Worm (Caenorhabditis elegans) whole organism, L1 larva: Measurements from ENCODE around the gene usp-4.
A peak's percentile ranks its signal among the peaks of the same experiment; 100 is the strongest.

ENCODE experiments used
- C16A3.4 ChIP-seq: fragments of 150-350 bp; optimal IDR thresholded peaks from 2 replicates; lab custom pipeline; 2014; ENCODE audit warnings: missing biosample characterization, missing genetic modification characterization
- C34B4.2 ChIP-seq: sonication (generic microtip); optimal IDR thresholded peaks from 2 replicates; lab custom pipeline; 2017; ENCODE audit warnings: mild to moderate bottlenecking, missing genetic modification characterization, missing compliant biosample characterization
- F16B12.6 ChIP-seq: fragments of 150-350 bp; optimal IDR thresholded peaks from 2 replicates; lab custom pipeline; 2014; ENCODE audit warnings: missing biosample characterization, missing genetic modification characterization
- Y116A8C.19 ChIP-seq: sonication (generic microtip); optimal IDR thresholded peaks from 2 replicates; lab custom pipeline; 2016; ENCODE audit warnings: missing compliant biosample characterization, missing genetic modification characterization, borderline replicate concordance
- aly-2 ChIP-seq: fragments of 150-350 bp; optimal IDR thresholded peaks from 2 replicates; lab custom pipeline; 2014; ENCODE audit warnings: missing biosample characterization, missing genetic modification characterization
- ama-1 ChIP-seq: fragments of 150-350 bp; optimal IDR thresholded peaks from 2 replicates; lab custom pipeline; 2014
- ceh-8 ChIP-seq: fragments of 200-800 bp; sonication (Bioruptor generic); optimal IDR thresholded peaks from 2 replicates; lab custom pipeline; 2018; ENCODE audit warnings: mild to moderate bottlenecking, missing genetic modification characterization, moderate library complexity, missing compliant biosample characterization
- ceh-88 ChIP-seq: fragments of 200-800 bp; sonication (Bioruptor generic); IDR thresholded peaks from 2 replicates; pipeline ENCODE4 v1.3.6; 2022; ENCODE audit warnings: missing genetic modification characterization, missing compliant biosample characterization
- ceh-90 ChIP-seq: sonication (generic microtip); optimal IDR thresholded peaks from 2 replicates; lab custom pipeline; 2016; ENCODE audit warnings: missing genetic modification characterization, missing compliant biosample characterization
- ces-1 ChIP-seq: fragments of 150-350 bp; optimal IDR thresholded peaks from 2 replicates; lab custom pipeline; 2014; ENCODE audit warnings: missing biosample characterization, missing genetic modification reagents, missing genetic modification characterization
- dpl-1 ChIP-seq, 3 experiments: fragments of 150-350 bp in 2 of 3; sonication (generic microtip) in 1 of 3; optimal IDR thresholded peaks; 2 replicates each; lab custom pipeline; 2014 to 2017; ENCODE audit warnings: missing biosample characterization in 3 of 3, missing genetic modification characterization in 3 of 3, missing genetic modification reagents in 3 of 3
- efl-1 ChIP-seq, 4 experiments: fragments of 150-350 bp; optimal IDR thresholded peaks in 3 of 4; peaks in 1 of 4; 1 replicate in 1 of 4; 2 replicates in 3 of 4; lab custom pipeline; 2014; ENCODE audit warnings: missing biosample characterization in 2 of 4, missing genetic modification characterization in 2 of 4, missing genetic modification reagents in 2 of 4
- efl-3 ChIP-seq: fragments of 200-800 bp; sonication (Bioruptor generic); optimal IDR thresholded peaks from 2 replicates; lab custom pipeline; 2018; ENCODE audit warnings: mild to moderate bottlenecking, missing genetic modification characterization, missing compliant biosample characterization
- egl-13 ChIP-seq: sonication (generic microtip); optimal IDR thresholded peaks from 2 replicates; lab custom pipeline; 2016; ENCODE audit warnings: missing genotype, missing genetic modification reagents, missing genetic modification characterization, missing compliant biosample characterization
- egl-27 ChIP-seq, 2 experiments: fragments of 150-350 bp in 1 of 2; sonication (generic microtip); optimal IDR thresholded peaks; 3 replicates each; lab custom pipeline; 2017 to 2018; ENCODE audit warnings: missing biosample characterization in 2 of 2, missing genetic modification characterization in 2 of 2, missing genetic modification reagents in 2 of 2
- elt-2 ChIP-seq: sonication (generic microtip); optimal IDR thresholded peaks from 2 replicates; lab custom pipeline; 2016; ENCODE audit warnings: missing genetic modification characterization, mild to moderate bottlenecking, inconsistent platforms, missing compliant biosample characterization, missing genetic modification reagents
- fkh-8 ChIP-seq: sonication (generic microtip); optimal IDR thresholded peaks from 2 replicates; lab custom pipeline; 2016; ENCODE audit warnings: mild to moderate bottlenecking, missing genetic modification characterization, missing compliant biosample characterization
- fos-1 ChIP-seq: fragments of 150-350 bp; optimal IDR thresholded peaks from 2 replicates; lab custom pipeline; 2014; ENCODE audit warnings: missing biosample characterization, missing genetic modification characterization
- hlh-4 ChIP-seq: sonication (generic microtip); optimal IDR thresholded peaks from 2 replicates; lab custom pipeline; 2016; ENCODE audit warnings: mild to moderate bottlenecking, missing genetic modification characterization, missing compliant biosample characterization
- hpl-2 ChIP-seq: fragments of 150-350 bp; optimal IDR thresholded peaks from 2 replicates; lab custom pipeline; 2014; ENCODE audit warnings: missing biosample characterization, missing genetic modification reagents, missing genetic modification characterization
- irx-1 ChIP-seq: sonication (generic microtip); optimal IDR thresholded peaks from 2 replicates; lab custom pipeline; 2016; ENCODE audit warnings: missing genetic modification characterization, missing compliant biosample characterization
- jun-1 ChIP-seq: fragments of 150-350 bp; optimal IDR thresholded peaks from 2 replicates; lab custom pipeline; 2014; ENCODE audit warnings: missing biosample characterization, missing genetic modification reagents, missing genetic modification characterization
- lin-13 ChIP-seq: fragments of 150-350 bp; optimal IDR thresholded peaks from 2 replicates; lab custom pipeline; 2014; ENCODE audit warnings: missing biosample characterization, missing genetic modification reagents, missing genetic modification characterization
- lin-15B ChIP-seq: fragments of 150-350 bp; sonication (generic microtip); optimal IDR thresholded peaks from 3 replicates; lab custom pipeline; 2014; ENCODE audit warnings: missing biosample characterization, missing genetic modification characterization
- lin-39 ChIP-seq: fragments of 150-350 bp; optimal IDR thresholded peaks from 2 replicates; lab custom pipeline; 2014; ENCODE audit warnings: missing biosample characterization, missing genetic modification reagents, missing genetic modification characterization
- lir-3 ChIP-seq: sonication (generic microtip); optimal IDR thresholded peaks from 2 replicates; lab custom pipeline; 2016; ENCODE audit warnings: mild to moderate bottlenecking, missing genetic modification characterization, moderate library complexity, missing compliant biosample characterization; ENCODE audit not compliant: poor library complexity
- lsy-2 ChIP-seq, 2 experiments: fragments of 150-350 bp; optimal IDR thresholded peaks; 2 replicates each; lab custom pipeline; 2014; ENCODE audit warnings: missing biosample characterization in 2 of 2, missing genetic modification characterization in 2 of 2
- mdl-1 ChIP-seq, 2 experiments: fragments of 150-350 bp; optimal IDR thresholded peaks; 2 replicates each; lab custom pipeline; 2014 to 2017; ENCODE audit warnings: missing biosample characterization in 2 of 2, missing genetic modification characterization in 2 of 2, inconsistent platforms in 1 of 2
- mef-2 ChIP-seq: fragments of 150-350 bp; optimal IDR thresholded peaks from 2 replicates; lab custom pipeline; 2014; ENCODE audit warnings: missing biosample characterization, missing genetic modification characterization
- mep-1 ChIP-seq: fragments of 150-350 bp; optimal IDR thresholded peaks from 2 replicates; lab custom pipeline; 2014; ENCODE audit warnings: missing biosample characterization, missing genetic modification characterization
- nhr-28 ChIP-seq: fragments of 150-350 bp; optimal IDR thresholded peaks from 2 replicates; lab custom pipeline; 2014; ENCODE audit warnings: missing biosample characterization, missing genetic modification characterization
- nhr-47 ChIP-seq: sonication (generic microtip); optimal IDR thresholded peaks from 2 replicates; lab custom pipeline; 2016; ENCODE audit warnings: mild to moderate bottlenecking, missing genetic modification characterization, moderate library complexity, missing compliant biosample characterization
- nhr-71 ChIP-seq: sonication (generic microtip); optimal IDR thresholded peaks from 2 replicates; lab custom pipeline; 2016; ENCODE audit warnings: mild to moderate bottlenecking, missing genetic modification characterization, moderate library complexity, missing compliant biosample characterization
- nhr-77 ChIP-seq: fragments of 150-350 bp; optimal IDR thresholded peaks from 2 replicates; lab custom pipeline; 2014; ENCODE audit warnings: missing biosample characterization, missing genetic modification characterization
- nhr-84 ChIP-seq: sonication (generic microtip); optimal IDR thresholded peaks from 2 replicates; lab custom pipeline; 2017; ENCODE audit warnings: missing biosample characterization, missing genetic modification characterization
- nhr-85 ChIP-seq: sonication (generic microtip); peaks from one replicate; lab custom pipeline; 2016; ENCODE audit warnings: missing genetic modification characterization, inconsistent platforms, missing compliant biosample characterization
- nhr-90 ChIP-seq: sonication (generic microtip); optimal IDR thresholded peaks from 2 replicates; lab custom pipeline; 2016; ENCODE audit warnings: mild to moderate bottlenecking, missing genetic modification characterization, missing compliant biosample characterization; ENCODE audit not compliant: poor library complexity
- pax-3 ChIP-seq: fragments of 200-800 bp; sonication (Bioruptor generic); optimal IDR thresholded peaks from 2 replicates; lab custom pipeline; 2018; ENCODE audit warnings: mild to moderate bottlenecking, missing genetic modification characterization, moderate library complexity, missing compliant biosample characterization
- pqm-1 ChIP-seq: sonication (generic microtip); optimal IDR thresholded peaks from 3 replicates; lab custom pipeline; 2017; ENCODE audit warnings: missing biosample characterization, missing genetic modification characterization
- rnt-1 ChIP-seq: sonication (generic microtip); optimal IDR thresholded peaks from 2 replicates; lab custom pipeline; 2016; ENCODE audit warnings: mild to moderate bottlenecking, missing genetic modification characterization, moderate library complexity, missing compliant biosample characterization
- skn-1 ChIP-seq: fragments of 150-350 bp; optimal IDR thresholded peaks from 2 replicates; lab custom pipeline; 2014; ENCODE audit warnings: missing biosample characterization, missing genetic modification characterization
- snu-23 ChIP-seq: sonication (generic microtip); optimal IDR thresholded peaks from 2 replicates; lab custom pipeline; 2016; ENCODE audit warnings: missing genetic modification characterization, missing compliant biosample characterization
- sox-4 ChIP-seq: sonication (generic microtip); optimal IDR thresholded peaks from 2 replicates; lab custom pipeline; 2016; ENCODE audit warnings: missing genetic modification characterization, missing compliant biosample characterization
- swsn-7 ChIP-seq: sonication (generic microtip); optimal IDR thresholded peaks from 2 replicates; lab custom pipeline; 2016; ENCODE audit warnings: missing genetic modification characterization, missing compliant biosample characterization
- tlp-1 ChIP-seq: fragments of 150-350 bp; optimal IDR thresholded peaks from 2 replicates; lab custom pipeline; 2014; ENCODE audit warnings: missing biosample characterization, missing genetic modification characterization
- unc-30 ChIP-seq: sonication (generic microtip); optimal IDR thresholded peaks from 2 replicates; lab custom pipeline; 2017; ENCODE audit warnings: missing biosample characterization, missing genetic modification characterization
- unc-62 ChIP-seq: fragments of 150-350 bp; optimal IDR thresholded peaks from 2 replicates; lab custom pipeline; 2014; ENCODE audit warnings: missing biosample characterization, missing genetic modification reagents, missing genetic modification characterization
- unc-86 ChIP-seq: sonication (generic microtip); optimal IDR thresholded peaks from 2 replicates; lab custom pipeline; 2016; ENCODE audit warnings: missing genetic modification characterization, missing compliant biosample characterization
- xbp-1 ChIP-seq: sonication (generic microtip); optimal IDR thresholded peaks from 2 replicates; lab custom pipeline; 2016; ENCODE audit warnings: missing genetic modification characterization, missing compliant biosample characterization
- ztf-11 ChIP-seq, 2 experiments: sonication (generic microtip); optimal IDR thresholded peaks; 2 replicates each; lab custom pipeline; 2016 to 2017; ENCODE audit warnings: missing genetic modification characterization in 2 of 2, missing biosample characterization in 1 of 2, missing compliant biosample characterization in 1 of 2
- ztf-4 ChIP-seq: fragments of 150-350 bp; optimal IDR thresholded peaks from 2 replicates; lab custom pipeline; 2014; ENCODE audit warnings: missing biosample characterization, missing genetic modification characterization

usp-4 gene

DNA sequence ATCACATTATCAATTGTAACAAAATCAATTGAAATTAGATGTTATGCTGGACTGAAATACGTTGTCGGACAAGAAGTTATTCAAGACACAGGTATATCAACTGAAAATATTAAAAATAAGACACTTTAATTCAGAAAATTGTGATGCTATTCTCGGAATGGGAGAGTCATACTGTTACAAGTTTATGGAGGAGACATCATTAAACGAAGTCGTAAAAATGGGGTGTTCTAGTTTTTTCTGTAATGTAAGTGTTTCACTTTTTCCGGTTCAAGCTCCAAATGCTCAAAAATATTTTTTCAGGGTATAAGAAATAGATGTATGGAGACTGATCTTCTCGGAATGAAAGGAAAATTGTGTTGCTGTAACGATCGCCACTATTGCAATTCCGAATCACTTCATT lies 47.7 kb downstream of the usp-4 start, which contains the start of gene C17H12.37:
TSS of gene C17H12.37 (plus strand) at position 301 of the 400 bp plus-strand sequence.
- TF ChIP-seq rnt-1 (tag; lab: Kevin White, UChicago) (no peak), egl-13 (tag; lab: Kevin White, UChicago) (no peak)

DNA sequence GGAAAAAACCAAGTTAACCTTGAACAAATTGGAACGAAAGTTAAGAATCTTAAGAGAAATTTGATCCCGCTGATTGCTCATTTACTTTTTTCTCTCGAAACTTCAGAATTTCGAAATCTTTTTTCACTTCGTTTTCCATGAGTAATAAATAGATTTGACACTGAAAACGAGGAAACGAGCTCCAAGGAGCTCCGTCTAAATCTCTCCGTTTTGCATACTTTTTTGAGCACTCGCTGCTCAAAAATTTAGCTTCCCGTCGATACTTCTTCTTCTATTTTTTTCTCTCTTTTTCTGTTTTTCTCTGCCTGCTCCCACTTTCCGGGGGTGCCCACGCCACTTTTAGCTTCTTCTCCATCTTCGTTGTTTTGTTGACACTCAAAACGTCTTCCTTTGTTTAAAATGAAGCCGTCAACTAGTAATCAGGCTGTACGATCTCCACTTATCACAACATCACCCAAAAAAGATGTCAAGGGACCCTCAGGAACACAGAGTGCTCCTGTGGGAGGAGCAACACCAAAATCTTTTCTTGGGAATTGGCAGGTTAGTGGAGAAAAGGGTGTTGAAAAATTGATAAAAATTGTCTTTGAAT lies 49.5 kb downstream of the usp-4 start, which contains the start of gene C17H12.10:
TSS of gene C17H12.10 (plus strand) at position 325 of the 589 bp plus-strand sequence.
- TF ChIP-seq hpl-2, result no peak
- no peak for TF ChIP-seq jun-1 (tag; lab: Kevin White, UChicago)
- no peak for TF ChIP-seq fos-1 (tag; lab: Kevin White, UChicago)
- no peak for TF ChIP-seq ceh-90 (tag; lab: Kevin White, UChicago)
- no peak for TF ChIP-seq ces-1
- TF ChIP-seq mef-2, result no peak
- no peak for TF ChIP-seq rnt-1 (tag; lab: Kevin White, UChicago)
- TF ChIP-seq nhr-85 (tag; lab: Kevin White, UChicago), result no peak
- TF ChIP-seq hlh-4, result no peak
- TF ChIP-seq unc-30 (tag; lab: Kevin White, UChicago), result no peak
- no peak for TF ChIP-seq irx-1
- TF ChIP-seq ztf-11 (tag; optimal IDR thresholded peaks at IDR 0.05; lab: Kevin White, UChicago), result no peak
- no peak for TF ChIP-seq sox-4 (tag; lab: Kevin White, UChicago)
- TF ChIP-seq Y116A8C.19, result no peak
- TF ChIP-seq dpl-1 (GFP tag; optimal IDR thresholded peaks at IDR 0.05; lab: Kevin White, UChicago), result no peak
- TF ChIP-seq nhr-71 (tag; lab: Kevin White, UChicago), result peak; percentile 48
- TF ChIP-seq efl-1 (optimal IDR thresholded peaks at IDR 0.05; lab: Kevin White, UChicago), result peak; percentile 13 to 26
- no peak for TF ChIP-seq efl-1 (GFP tag; optimal IDR thresholded peaks at IDR 0.05 in 1 of 2; lab: Kevin White, UChicago)
- TF ChIP-seq nhr-90, result no peak
- TF ChIP-seq lin-39, result no peak
- no peak for TF ChIP-seq tlp-1
- TF ChIP-seq nhr-47 (tag; lab: Kevin White, UChicago), result peak; percentile 39
- peak; percentile 18 for TF ChIP-seq unc-86 (tag; lab: Kevin White, UChicago)
- no peak for TF ChIP-seq C16A3.4 (tag; lab: Kevin White, UChicago)
- no peak for TF ChIP-seq ztf-4 (tag; lab: Kevin White, UChicago)
- TF ChIP-seq egl-13 (tag; lab: Kevin White, UChicago), result no peak
- TF ChIP-seq egl-27 (tag; optimal IDR thresholded peaks at IDR 0.05; lab: Kevin White, UChicago), result no peak
- no peak for TF ChIP-seq ceh-88 (GFP tag; lab: Robert Waterston, UW)
- TF ChIP-seq ama-1 (lab: Kevin White, UChicago), result no peak
- TF ChIP-seq fkh-8 (tag; lab: Kevin White, UChicago), result peak; percentile 47
- TF ChIP-seq aly-2 (tag; lab: Kevin White, UChicago), result no peak
- no peak for TF ChIP-seq pax-3 (tag; lab: Kevin White, UChicago)
- no peak for TF ChIP-seq ceh-8 (GFP tag; lab: Kevin White, UChicago)
- no peak for TF ChIP-seq lin-15B (tag; lab: Kevin White, UChicago)
- TF ChIP-seq F16B12.6 (tag; lab: Kevin White, UChicago), result no peak
- TF ChIP-seq xbp-1 (tag; lab: Kevin White, UChicago), result no peak
- no peak for TF ChIP-seq mdl-1 (tag; optimal IDR thresholded peaks at IDR 0.05; lab: Kevin White, UChicago)
- TF ChIP-seq elt-2 (tag; lab: Kevin White, UChicago), result no peak
- no peak for TF ChIP-seq lin-13 (GFP tag; lab: Kevin White, UChicago)
- TF ChIP-seq swsn-7, result peak; percentile 8
- TF ChIP-seq nhr-28 (tag; lab: Kevin White, UChicago), result no peak
- TF ChIP-seq nhr-84 (tag; lab: Kevin White, UChicago), result no peak
- no peak for TF ChIP-seq lir-3 (tag; lab: Kevin White, UChicago)
- no peak for TF ChIP-seq C34B4.2 (tag; lab: Kevin White, UChicago)
- no peak for TF ChIP-seq nhr-77
- TF ChIP-seq efl-3 (GFP tag; lab: Kevin White, UChicago), result no peak
- peak; percentile 56 for TF ChIP-seq skn-1 (tag; lab: Kevin White, UChicago)
- no peak for TF ChIP-seq unc-62 (GFP tag; lab: Kevin White, UChicago)
- peak in 1 of 2 experiments; percentile 67 for TF ChIP-seq lsy-2 (tag; optimal IDR thresholded peaks at IDR 0.05; lab: Kevin White, UChicago)
- TF ChIP-seq snu-23, result peak; percentile 22
- peak; percentile 15 for TF ChIP-seq mep-1
- TF ChIP-seq pqm-1 (tag; lab: Kevin White, UChicago), result no peak
